Worm (Caenorhabditis elegans) whole organism, mixed stage, embryonic: ENCODE measurements around the gene F52H2.15.

ENCODE experiments used
- blmp-1 ChIP-seq: fragments of 150-350 bp; optimal IDR thresholded peaks from 2 replicates; lab custom pipeline; 2014; ENCODE audit warnings: missing biosample characterization, missing genetic modification characterization
- ceh-39 ChIP-seq: fragments of 150-350 bp; optimal IDR thresholded peaks from 2 replicates; lab custom pipeline; 2014; ENCODE audit warnings: missing biosample characterization, missing genetic modification characterization
- ceh-43 ChIP-seq: fragments of 200-800 bp; sonication (Bioruptor generic); optimal IDR thresholded peaks from 2 replicates; lab custom pipeline; 2018; ENCODE audit warnings: mild to moderate bottlenecking, missing genetic modification characterization, moderate library complexity, missing compliant biosample characterization
- nhr-76 ChIP-seq: sonication (generic microtip); optimal IDR thresholded peaks from 2 replicates; lab custom pipeline; 2017; ENCODE audit warnings: missing biosample characterization, missing genetic modification characterization

ce11 chrX:2596605-2597004, 31.4 kb downstream of the F52H2.15 start:
- TF ChIP-seq ceh-43 (no peak), nhr-76 (tag; lab: Kevin White, UChicago) (no peak), ceh-39 (no peak), blmp-1 (tag; lab: Kevin White, UChicago) (no peak)
